Fruit fly (Drosophila melanogaster) whole organism: Measurements from ENCODE around the gene CG43163.
A peak's percentile ranks its signal among the peaks of the same experiment; 100 is the strongest.

Experiments used
- CG8478 ChIP-seq: fragments of >200 bp; optimal IDR thresholded peaks from 2 replicates; lab custom pipeline; 2018; ENCODE audit warnings: inconsistent platforms
- Dll ChIP-seq: fragments of >200 bp; optimal IDR thresholded peaks from 2 replicates; lab custom pipeline; 2017
- EcR ChIP-seq, 2 experiments: fragments of >200 bp; optimal IDR thresholded peaks; 2 replicates each; lab custom pipeline; 2017; ENCODE audit warnings: missing biosample characterization in 2 of 2, missing genetic modification characterization in 2 of 2, missing genetic modification reagents in 2 of 2
- pan ChIP-seq: fragments of >200 bp; optimal IDR thresholded peaks from 2 replicates; lab custom pipeline; 2017
- psq ChIP-seq: fragments of >200 bp; optimal IDR thresholded peaks from 2 replicates; lab custom pipeline; 2017
- usp ChIP-seq: fragments of >200 bp; optimal IDR thresholded peaks from 2 replicates; lab custom pipeline; 2017; ENCODE audit warnings: missing biosample characterization, missing genetic modification characterization, mixed read lengths

CG43163 gene

DNA sequence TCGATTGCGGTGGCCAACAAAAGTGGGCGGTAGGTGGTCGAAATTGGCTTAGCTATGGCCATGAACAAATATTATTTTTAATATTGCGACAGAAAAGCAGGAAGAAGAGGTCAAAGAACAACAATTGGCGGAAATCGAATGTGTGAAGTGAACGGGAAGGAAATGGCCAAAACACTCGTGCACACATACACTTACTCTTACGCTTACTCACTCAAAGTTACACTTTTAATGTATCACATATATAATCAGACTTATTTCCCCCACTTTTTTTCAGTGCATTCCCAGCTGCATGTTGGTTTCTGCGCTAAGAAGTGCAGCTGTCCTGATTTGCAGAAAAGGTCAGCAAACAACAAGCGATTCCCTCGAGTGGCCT is 58.4 kb downstream of the CG43163 start:
- TF ChIP-seq Dll (no peak), psq (no peak), CG8478 (lab: Kevin White, UChicago) (no peak), EcR (GFP tag; optimal IDR thresholded peaks at IDR 0.05; lab: Kevin White, UChicago) (no peak), usp (GFP tag; lab: Kevin White, UChicago) (no peak), pan (lab: Kevin White, UChicago) (no peak)

DNA sequence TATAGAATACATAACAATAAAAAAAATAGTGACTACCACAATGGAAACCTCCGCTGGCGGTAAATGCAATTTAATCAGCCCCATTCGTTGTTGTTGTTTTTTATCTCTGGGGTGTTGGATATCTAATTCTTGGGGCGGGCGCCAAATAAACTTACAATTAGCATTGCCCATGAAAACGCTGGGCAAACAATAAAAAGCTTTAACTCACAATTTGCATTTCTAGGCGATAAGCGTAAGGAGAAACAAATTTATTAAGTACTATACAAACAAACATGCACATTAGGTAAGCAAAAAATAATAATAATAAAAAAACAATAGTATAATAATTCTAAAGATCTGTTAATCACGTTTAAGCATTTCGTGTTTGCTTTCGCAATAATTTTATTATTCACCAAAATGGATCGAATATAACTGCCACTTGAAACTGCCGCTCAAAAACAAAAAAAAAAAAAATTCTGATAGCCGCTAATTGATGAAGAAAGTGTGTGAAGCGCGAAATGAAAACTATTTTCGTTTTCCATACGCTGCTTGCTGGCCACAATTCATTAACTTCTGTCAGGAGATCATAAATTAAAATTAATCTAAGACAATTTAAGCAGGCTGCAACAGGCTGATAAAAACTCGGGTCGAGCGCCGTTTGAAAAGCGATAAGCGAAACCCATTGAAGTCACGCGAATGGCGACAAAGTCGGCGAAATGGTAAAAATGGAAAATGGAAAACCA is 59.0 kb downstream of the CG43163 start:
- no peak for TF ChIP-seq EcR (GFP tag; optimal IDR thresholded peaks at IDR 0.05; lab: Kevin White, UChicago)
- no peak for TF ChIP-seq Dll
- TF ChIP-seq usp (GFP tag; lab: Kevin White, UChicago) = no peak
- TF ChIP-seq psq = no peak
- TF ChIP-seq CG8478 (lab: Kevin White, UChicago) = no peak
- no peak for TF ChIP-seq pan (lab: Kevin White, UChicago)

DNA sequence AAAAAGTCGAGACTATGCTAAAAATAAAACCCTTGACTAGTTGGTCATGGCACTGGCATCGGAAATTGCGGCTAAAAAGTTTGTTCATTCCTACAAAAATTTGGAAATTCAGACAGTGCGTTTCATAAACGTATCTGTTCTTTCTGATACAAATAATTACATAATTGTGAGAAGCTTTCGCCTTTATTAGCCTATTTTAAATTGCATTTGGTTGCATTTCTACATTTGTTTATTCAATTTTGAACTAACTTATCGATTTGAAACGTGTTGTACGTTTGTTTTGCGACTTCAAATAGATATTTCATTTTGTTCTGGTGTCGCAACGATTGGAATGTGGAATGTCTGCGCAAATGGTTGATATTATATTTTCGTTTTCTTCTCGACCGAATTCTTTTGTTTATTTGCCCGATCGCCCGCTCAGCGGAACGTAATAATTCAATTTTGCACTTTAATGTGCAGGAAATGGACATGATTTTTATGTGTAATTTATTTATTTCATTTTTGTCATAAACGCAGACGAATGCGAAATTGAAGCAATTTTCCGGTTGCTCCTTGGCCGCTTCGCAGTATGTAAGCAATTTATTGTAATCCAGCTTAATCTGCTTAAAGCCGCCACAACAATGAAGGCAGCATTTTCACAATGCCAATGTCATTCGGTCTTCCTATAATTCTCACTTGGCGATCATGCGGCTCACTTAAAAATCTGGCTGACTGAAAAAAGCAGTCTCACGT is 60.7 kb downstream of the CG43163 start:
- TF ChIP-seq psq (no peak), Dll (no peak)

DNA sequence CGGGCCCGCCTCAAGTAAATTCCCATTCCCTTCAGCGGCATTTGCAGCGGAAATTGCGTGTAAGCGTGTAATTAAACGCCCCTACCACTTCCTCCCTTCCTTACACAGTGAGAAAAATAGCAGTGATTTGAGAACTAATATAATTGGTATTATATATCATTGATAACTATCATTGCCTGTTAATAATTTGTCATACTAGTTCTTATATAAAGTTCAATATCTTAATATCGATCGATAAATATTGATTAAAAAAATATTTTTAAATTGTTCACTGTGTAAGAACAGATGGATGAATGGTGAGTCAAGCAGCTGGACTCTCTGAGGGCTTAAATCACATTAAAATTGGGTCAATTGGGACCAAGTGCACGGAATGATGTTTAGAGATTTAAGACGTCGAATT is 61.9 kb downstream of the CG43163 start:
- TF ChIP-seq EcR (GFP tag; optimal IDR thresholded peaks at IDR 0.05; lab: Kevin White, UChicago) = no peak

DNA sequence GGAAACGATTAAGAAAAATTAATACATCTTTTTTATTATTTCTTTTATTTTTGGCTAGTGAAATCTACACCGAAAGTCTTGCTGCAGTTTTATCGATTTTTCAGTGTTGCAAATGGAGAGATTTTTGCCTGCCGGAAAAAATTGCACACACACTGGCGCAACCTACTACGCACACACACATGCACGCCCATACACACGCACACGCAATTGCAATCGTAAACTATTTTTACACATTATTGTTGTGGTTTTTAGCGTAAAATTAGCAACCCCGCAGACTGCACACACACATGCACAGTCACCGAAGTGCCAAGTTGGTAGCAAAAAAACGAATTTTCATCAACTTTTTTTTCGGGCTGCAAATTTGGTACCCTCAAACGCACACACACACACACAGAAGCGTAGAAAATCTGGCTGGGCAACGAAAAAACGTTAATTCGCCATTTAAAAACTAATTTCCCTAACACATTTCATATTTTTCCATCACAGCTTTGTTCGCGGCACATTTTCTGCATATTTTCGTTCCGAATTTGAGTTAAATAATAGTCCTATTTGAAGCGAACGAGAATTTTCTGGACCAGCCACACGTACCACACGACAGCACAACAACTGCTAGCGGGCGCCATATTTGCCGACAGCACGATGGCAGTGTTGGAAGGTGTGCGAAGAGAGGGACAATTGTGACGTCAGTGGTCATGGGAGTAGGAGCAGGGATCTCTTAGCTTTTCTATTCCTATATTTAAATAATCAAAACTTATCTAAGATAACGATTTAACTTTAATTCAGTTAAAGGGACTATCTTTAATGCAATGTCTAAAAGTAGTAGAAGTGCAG is 65.0 kb downstream of the CG43163 start, which contains the start of gene Unr:
TSS of gene Unr (minus strand) at position 637 of the 831 bp plus-strand sequence.
- TF ChIP-seq psq = no peak
- TF ChIP-seq CG8478 (lab: Kevin White, UChicago) = peak; percentile 27

DNA sequence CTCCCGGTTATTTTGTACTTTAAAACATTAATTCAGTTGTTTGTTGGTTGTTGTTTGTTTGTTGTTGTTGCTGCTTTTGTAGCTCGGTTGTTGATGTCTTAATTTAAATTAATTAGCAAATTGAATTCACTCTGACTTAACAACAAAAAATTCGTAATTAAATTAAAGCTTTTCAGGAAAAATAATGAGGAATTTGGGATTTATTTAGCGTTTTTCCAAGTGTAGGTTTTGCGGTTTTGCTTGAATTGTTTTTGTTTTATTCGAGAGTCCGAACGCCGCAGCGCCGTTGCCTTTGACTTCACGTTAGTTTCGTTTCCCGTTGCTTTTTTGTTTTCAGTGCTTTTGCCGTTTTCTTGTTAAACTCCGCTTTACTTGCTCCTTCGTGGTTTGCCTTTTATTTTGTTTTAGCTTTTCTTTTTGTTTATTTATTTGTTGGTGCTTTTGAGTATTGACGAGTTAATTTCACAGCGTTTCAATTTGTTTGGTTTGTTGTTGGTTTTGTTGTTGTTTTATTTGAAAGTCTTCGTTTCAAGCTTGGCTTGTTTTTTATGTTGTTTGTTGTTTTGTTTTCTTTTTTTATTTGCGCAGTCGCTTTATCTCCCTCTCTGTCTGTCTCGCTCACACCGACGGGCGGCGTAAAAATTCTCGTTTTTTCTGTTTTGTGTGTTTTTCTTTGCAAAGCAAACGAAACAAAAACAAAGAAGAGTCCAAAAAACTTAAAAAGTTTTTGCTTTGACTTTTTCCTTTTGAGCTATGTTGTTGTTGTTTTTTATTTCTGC is 66.0 kb downstream of the CG43163 start:
- TF ChIP-seq pan (lab: Kevin White, UChicago) = no peak
- TF ChIP-seq Dll = no peak
- no peak for TF ChIP-seq usp (GFP tag; lab: Kevin White, UChicago)
- TF ChIP-seq EcR (GFP tag; optimal IDR thresholded peaks at IDR 0.05; lab: Kevin White, UChicago) = no peak
- TF ChIP-seq psq = no peak
- TF ChIP-seq CG8478 (lab: Kevin White, UChicago) = no peak

DNA sequence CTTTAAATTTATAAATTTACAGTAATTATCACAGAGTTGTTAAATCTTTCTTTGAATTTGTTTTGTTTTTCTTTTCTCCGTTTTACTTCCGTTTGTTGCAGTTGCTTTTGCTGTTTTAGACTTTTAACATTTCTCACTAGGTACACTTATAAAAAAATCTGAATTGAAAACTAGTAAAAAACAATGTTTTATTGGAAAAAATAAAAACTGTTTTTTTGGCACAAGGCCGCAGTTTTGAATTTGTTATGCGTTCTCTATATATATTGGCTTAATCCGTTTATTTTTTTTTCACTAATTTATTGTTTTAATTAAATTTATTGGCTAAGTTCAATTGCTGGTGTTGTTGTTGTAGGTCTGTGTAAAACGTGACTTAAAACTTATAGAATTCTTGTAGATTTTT is 66.9 kb downstream of the CG43163 start:
- TF ChIP-seq Dll (no peak), usp (GFP tag; lab: Kevin White, UChicago) (no peak), pan (lab: Kevin White, UChicago) (no peak), psq (no peak), EcR (GFP tag; optimal IDR thresholded peaks at IDR 0.05; lab: Kevin White, UChicago) (no peak), CG8478 (lab: Kevin White, UChicago) (no peak)

DNA sequence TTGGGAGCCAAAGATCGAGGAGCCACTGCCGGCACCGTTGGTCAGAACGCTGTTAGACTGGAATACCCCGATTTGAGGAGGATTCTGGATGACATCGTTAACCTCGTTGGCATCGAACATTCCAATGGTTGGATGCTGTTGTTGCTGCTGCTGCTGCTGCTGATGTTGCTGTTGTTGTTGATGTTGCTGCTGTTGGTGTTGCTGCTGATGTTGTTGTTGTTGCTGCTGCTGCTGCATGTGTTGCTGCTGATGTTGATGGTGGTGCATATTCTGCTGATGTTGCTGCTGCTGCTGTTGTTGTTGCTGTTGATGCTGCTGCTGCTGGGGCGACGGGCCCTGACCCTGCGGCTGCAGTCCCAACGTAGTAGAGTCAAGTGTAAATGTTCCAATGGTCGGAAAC is 69.4 kb downstream of the CG43163 start:
- TF ChIP-seq CG8478 (lab: Kevin White, UChicago) = no peak
- TF ChIP-seq psq = no peak
- no peak for TF ChIP-seq pan (lab: Kevin White, UChicago)
- TF ChIP-seq Dll = no peak
- TF ChIP-seq EcR (GFP tag; optimal IDR thresholded peaks at IDR 0.05; lab: Kevin White, UChicago) = no peak
- no peak for TF ChIP-seq usp (GFP tag; lab: Kevin White, UChicago)

DNA sequence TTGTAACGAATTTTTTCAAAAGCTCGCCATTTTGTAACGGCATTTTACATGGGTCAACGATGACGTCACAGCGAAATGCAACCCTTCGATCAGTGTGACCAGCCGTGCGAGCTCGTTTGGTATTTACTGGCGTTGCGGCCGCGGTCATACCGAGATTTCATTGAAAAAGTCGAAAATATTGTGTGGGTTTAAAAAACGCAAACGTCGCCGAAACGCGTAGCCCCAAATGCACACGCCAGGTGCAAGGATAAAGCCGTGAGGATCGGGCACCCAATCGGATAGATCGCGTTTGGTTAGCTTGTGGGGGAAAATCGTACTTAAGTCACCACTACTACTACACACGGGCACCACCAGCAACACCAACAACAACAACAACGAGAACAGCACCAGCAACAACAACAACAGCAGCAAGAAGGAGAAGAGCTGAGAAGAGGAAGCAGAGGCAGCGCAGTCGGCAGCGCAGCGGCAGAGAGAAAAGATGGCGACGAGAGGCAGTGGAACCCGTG is 82.1 kb downstream of the CG43163 start, which contains the start of gene Cbl:
TSS of gene Cbl (plus strand) at position 124 of the 506 bp plus-strand sequence.
- TF ChIP-seq usp (GFP tag; lab: Kevin White, UChicago) (no peak), EcR (GFP tag; optimal IDR thresholded peaks at IDR 0.05; lab: Kevin White, UChicago) (no peak), psq (no peak), CG8478 (lab: Kevin White, UChicago) (no peak), Dll (no peak), pan (lab: Kevin White, UChicago) (no peak)

DNA sequence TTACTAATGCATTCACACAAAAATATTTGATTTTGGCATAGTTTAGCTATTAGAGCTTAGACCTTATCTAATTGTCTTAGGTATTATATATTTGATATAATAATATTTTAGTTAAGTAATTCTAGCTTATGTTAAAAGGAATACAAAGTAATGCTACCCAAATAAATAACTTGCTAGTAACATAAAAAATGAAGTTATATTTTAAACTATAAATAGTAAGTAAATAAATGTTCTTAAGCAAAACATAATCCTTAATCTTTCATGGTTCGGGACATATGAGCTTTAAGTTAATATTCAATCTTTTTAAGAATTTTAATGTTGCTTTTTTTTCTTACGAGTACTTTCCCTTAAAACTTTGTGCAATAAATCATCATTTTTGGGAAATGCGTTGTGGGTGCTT is 83.8 kb downstream of the CG43163 start:
- TF ChIP-seq EcR (GFP tag; optimal IDR thresholded peaks at IDR 0.05; lab: Kevin White, UChicago) = no peak
- no peak for TF ChIP-seq pan (lab: Kevin White, UChicago)
- no peak for TF ChIP-seq usp (GFP tag; lab: Kevin White, UChicago)
- no peak for TF ChIP-seq psq
- no peak for TF ChIP-seq Dll
- TF ChIP-seq CG8478 (lab: Kevin White, UChicago) = no peak
